Fruit fly (Drosophila melanogaster) whole organism, embryonic: Measurements from ENCODE around the gene CG33687.
A peak's percentile ranks its signal among the peaks of the same experiment; 100 is the strongest.

Experiments
- Antp ChIP-seq: fragments of 200-800 bp; sonication (Bioruptor generic); optimal IDR thresholded peaks from 3 replicates; lab custom pipeline; 2016; ENCODE audit warnings: missing biosample characterization, missing genetic modification characterization
- Atf3 ChIP-seq: fragments of 200-800 bp; sonication (Bioruptor generic); optimal IDR thresholded peaks from 3 replicates; lab custom pipeline; 2016; ENCODE audit warnings: missing biosample characterization, missing genetic modification characterization
- CG11398 ChIP-seq: fragments of 200-800 bp; sonication (Bioruptor generic); optimal IDR thresholded peaks from 2 replicates; lab custom pipeline; 2016; ENCODE audit warnings: missing biosample characterization, missing genetic modification characterization
- CG11695 ChIP-seq: fragments of 200-800 bp; sonication (Bioruptor generic); IDR thresholded peaks from 3 replicates; pipeline ENCODE4 v1.3.6; 2022; ENCODE audit warnings: missing biosample characterization, missing genetic modification characterization
- CG15011 ChIP-seq: fragments of 200-800 bp; sonication (Bioruptor generic); optimal IDR thresholded peaks from 3 replicates; lab custom pipeline; 2018; ENCODE audit warnings: missing biosample characterization, mild to moderate bottlenecking, missing genetic modification characterization
- CG15269 ChIP-seq: fragments of 200-800 bp; sonication (Bioruptor generic); optimal IDR thresholded peaks from 2 replicates; lab custom pipeline; 2018; ENCODE audit warnings: missing biosample characterization, mild to moderate bottlenecking, missing genetic modification characterization, moderate library complexity
- CG2678 ChIP-seq: fragments of 200-800 bp; sonication (Bioruptor generic); optimal IDR thresholded peaks from 3 replicates; lab custom pipeline; 2019; ENCODE audit warnings: missing biosample characterization, mild to moderate bottlenecking, missing genetic modification characterization, moderate library complexity
- CG31224 ChIP-seq: fragments of 200-800 bp; sonication (Bioruptor generic); IDR thresholded peaks from 2 replicates; pipeline ENCODE4 v1.3.6; 2022; ENCODE audit warnings: missing biosample characterization, missing genetic modification characterization
- CG32532 ChIP-seq: fragments of 200-800 bp; sonication (Bioruptor generic); IDR thresholded peaks from 2 replicates; pipeline ENCODE4 v1.3.6; 2022; ENCODE audit warnings: missing biosample characterization, missing genetic modification characterization
- CG3281 ChIP-seq: fragments of 200-800 bp; sonication (Bioruptor generic); optimal IDR thresholded peaks from 3 replicates; lab custom pipeline; 2017; ENCODE audit warnings: missing biosample characterization, mild to moderate bottlenecking, missing genetic modification characterization
- CG33213 ChIP-seq: fragments of 200-800 bp; sonication (Bioruptor generic); optimal IDR thresholded peaks from 3 replicates; lab custom pipeline; 2016; ENCODE audit warnings: missing biosample characterization, missing genetic modification characterization
- CG4730 ChIP-seq: fragments of 200-800 bp; sonication (Bioruptor generic); IDR thresholded peaks from 2 replicates; pipeline ENCODE4 v1.3.6; 2022; ENCODE audit warnings: missing biosample characterization, missing genetic modification characterization
- CG6813 ChIP-seq: fragments of 200-800 bp; sonication (Bioruptor generic); optimal IDR thresholded peaks from 2 replicates; lab custom pipeline; 2017; ENCODE audit warnings: missing biosample characterization, missing genetic modification characterization, mild to moderate bottlenecking, moderate library complexity, missing genetic modification reagents
- CG7271 ChIP-seq: fragments of 200-800 bp; sonication (Bioruptor generic); optimal IDR thresholded peaks from 2 replicates; lab custom pipeline; 2018; ENCODE audit warnings: missing biosample characterization, mild to moderate bottlenecking, missing genetic modification characterization, moderate library complexity
- CG7839 ChIP-seq: fragments of 200-800 bp; sonication (Bioruptor generic); optimal IDR thresholded peaks from 3 replicates; lab custom pipeline; 2018; ENCODE audit warnings: missing biosample characterization, mild to moderate bottlenecking, missing genetic modification characterization, moderate library complexity
- H15 ChIP-seq: fragments of 200-800 bp; sonication (Bioruptor generic); IDR thresholded peaks from 3 replicates; pipeline ENCODE4 v1.3.6; 2022; ENCODE audit warnings: missing biosample characterization, missing genetic modification characterization
- Hr3 ChIP-seq: fragments of 200-800 bp; sonication (Bioruptor generic); optimal IDR thresholded peaks from 3 replicates; lab custom pipeline; 2016; ENCODE audit warnings: missing biosample characterization, missing genetic modification characterization
- Lhr ChIP-seq: fragments of 200-800 bp; sonication (Bioruptor generic); optimal IDR thresholded peaks from 3 replicates; lab custom pipeline; 2017; ENCODE audit warnings: mild to moderate bottlenecking, missing biosample characterization, missing genetic modification reagents, missing genetic modification characterization
- Myb ChIP-seq: fragments of 200-800 bp; sonication (Bioruptor generic); optimal IDR thresholded peaks from 2 replicates; lab custom pipeline; 2016; ENCODE audit warnings: missing biosample characterization, missing genetic modification characterization
- Nf-YA ChIP-seq: fragments of 200-800 bp; sonication (Bioruptor generic); IDR thresholded peaks from 2 replicates; pipeline ENCODE4 v1.3.6; 2022; ENCODE audit warnings: missing biosample characterization, missing genetic modification characterization
- PHDP ChIP-seq: fragments of 200-800 bp; sonication (Bioruptor generic); optimal IDR thresholded peaks from 3 replicates; lab custom pipeline; 2018; ENCODE audit warnings: missing biosample characterization, mild to moderate bottlenecking, missing genetic modification characterization, moderate library complexity
- Poxn ChIP-seq: fragments of 200-800 bp; sonication (Bioruptor generic); IDR thresholded peaks from 2 replicates; pipeline ENCODE4 v1.3.6; 2022; ENCODE audit warnings: missing biosample characterization, missing genetic modification characterization
- Sry-β ChIP-seq: fragments of 200-800 bp; sonication (Bioruptor generic); optimal IDR thresholded peaks from 2 replicates; lab custom pipeline; 2018; ENCODE audit warnings: missing biosample characterization, mild to moderate bottlenecking, missing genetic modification characterization, moderate library complexity
- Usf ChIP-seq: fragments of 200-800 bp; sonication (Bioruptor generic); optimal IDR thresholded peaks from 2 replicates; lab custom pipeline; 2017; ENCODE audit warnings: missing genotype, missing biosample characterization, missing genetic modification characterization
- Vsx1 ChIP-seq: fragments of 200-800 bp; sonication (Bioruptor generic); optimal IDR thresholded peaks from 2 replicates; lab custom pipeline; 2017; ENCODE audit warnings: missing biosample characterization, mild to moderate bottlenecking, missing genetic modification characterization, missing genetic modification reagents
- Xbp1 ChIP-seq: fragments of 200-800 bp; sonication (Bioruptor generic); optimal IDR thresholded peaks from 3 replicates; lab custom pipeline; 2016; ENCODE audit warnings: missing biosample characterization, mild to moderate bottlenecking, missing genetic modification characterization
- ac ChIP-seq: fragments of 200-800 bp; sonication (Bioruptor generic); optimal IDR thresholded peaks from 3 replicates; lab custom pipeline; 2017; ENCODE audit warnings: missing biosample characterization, mild to moderate bottlenecking, missing genetic modification characterization
- al ChIP-seq: fragments of 200-800 bp; sonication (Bioruptor generic); IDR thresholded peaks from 2 replicates; pipeline ENCODE4 v1.3.6; 2022; ENCODE audit warnings: missing biosample characterization, missing genetic modification characterization
- aop ChIP-seq: fragments of 200-800 bp; sonication (Bioruptor generic); IDR thresholded peaks from 2 replicates; pipeline ENCODE4 v1.3.6; 2022; ENCODE audit warnings: missing biosample characterization, missing genetic modification characterization
- cato ChIP-seq: fragments of 200-800 bp; sonication (Bioruptor generic); optimal IDR thresholded peaks from 2 replicates; lab custom pipeline; 2016; ENCODE audit warnings: missing biosample characterization, missing genetic modification characterization, borderline replicate concordance
- dysf ChIP-seq: fragments of 200-800 bp; sonication (Bioruptor generic); IDR thresholded peaks from 3 replicates; pipeline ENCODE4 v1.3.6; 2022; ENCODE audit warnings: missing biosample characterization, missing genetic modification characterization
- esg ChIP-seq: fragments of 200-800 bp; sonication (Bioruptor generic); conservative IDR thresholded peaks from 2 replicates; pipeline ENCODE4 v1.3.6; 2022; ENCODE audit warnings: missing biosample characterization, missing genetic modification characterization
- fd64A ChIP-seq: fragments of 200-800 bp; sonication (Bioruptor generic); optimal IDR thresholded peaks from 3 replicates; lab custom pipeline; 2018; ENCODE audit warnings: missing biosample characterization, mild to moderate bottlenecking, missing genetic modification characterization
- fu2 ChIP-seq: fragments of 200-800 bp; sonication (Bioruptor generic); optimal IDR thresholded peaks from 2 replicates; lab custom pipeline; 2016; ENCODE audit warnings: missing biosample characterization, missing genetic modification characterization
- gem ChIP-seq: fragments of 200-800 bp; sonication (Bioruptor generic); optimal IDR thresholded peaks from 2 replicates; lab custom pipeline; 2019; ENCODE audit warnings: missing biosample characterization, mild to moderate bottlenecking, missing genetic modification characterization, moderate library complexity
- hb ChIP-seq: fragments of 200-800 bp; sonication (Bioruptor generic); IDR thresholded peaks from 3 replicates; pipeline ENCODE4 v1.3.6; 2022; ENCODE audit warnings: missing biosample characterization, missing genetic modification characterization; ENCODE audit not compliant: partially characterized antibody
- lab ChIP-seq: fragments of 200-800 bp; sonication (Bioruptor generic); optimal IDR thresholded peaks from 3 replicates; lab custom pipeline; 2017; ENCODE audit warnings: missing biosample characterization, missing genetic modification characterization, mild to moderate bottlenecking, moderate library complexity, missing genetic modification reagents
- lola ChIP-seq, 3 experiments: fragments of >200 bp in 2 of 3; fragments of 200-800 bp in 1 of 3; sonication (Bioruptor generic) in 1 of 3; optimal IDR thresholded peaks; 2 replicates each; lab custom pipeline; 2017 to 2019; ENCODE audit warnings: missing biosample characterization in 3 of 3, missing genetic modification characterization in 3 of 3, mild to moderate bottlenecking in 1 of 3, moderate library complexity in 1 of 3
- mld ChIP-seq: fragments of 200-800 bp; sonication (Bioruptor generic); IDR thresholded peaks from 3 replicates; pipeline ENCODE4 v1.3.6; 2022; ENCODE audit warnings: missing biosample characterization, missing genetic modification characterization; ENCODE audit not compliant: partially characterized antibody
- run ChIP-seq: fragments of 200-800 bp; sonication (Bioruptor generic); optimal IDR thresholded peaks from 3 replicates; lab custom pipeline; 2018; ENCODE audit warnings: missing biosample characterization, mild to moderate bottlenecking, missing genetic modification characterization
- salm ChIP-seq: fragments of 200-800 bp; sonication (Bioruptor generic); optimal IDR thresholded peaks from 2 replicates; lab custom pipeline; 2018; ENCODE audit warnings: missing biosample characterization, mild to moderate bottlenecking, missing genetic modification characterization
- seq ChIP-seq: fragments of 200-800 bp; sonication (Bioruptor generic); IDR thresholded peaks from 2 replicates; pipeline ENCODE4 v1.3.6; 2022; ENCODE audit warnings: missing biosample characterization, missing genetic modification characterization
- sqz ChIP-seq: fragments of 200-800 bp; sonication (Bioruptor generic); optimal IDR thresholded peaks from 3 replicates; lab custom pipeline; 2018; ENCODE audit warnings: missing biosample characterization, mild to moderate bottlenecking, missing genetic modification characterization
- ssp ChIP-seq: fragments of 200-800 bp; sonication (Bioruptor generic); IDR thresholded peaks from 2 replicates; pipeline ENCODE4 v1.3.6; 2022; ENCODE audit warnings: missing biosample characterization, missing genetic modification characterization
- zen ChIP-seq: fragments of 200-800 bp; sonication (Bioruptor generic); optimal IDR thresholded peaks from 3 replicates; lab custom pipeline; 2018; ENCODE audit warnings: missing biosample characterization, mild to moderate bottlenecking, missing genetic modification characterization, moderate library complexity
- zen2 ChIP-seq: fragments of 200-800 bp; sonication (Bioruptor generic); IDR thresholded peaks from 3 replicates; pipeline ENCODE4 v1.3.6; 2022; ENCODE audit warnings: missing biosample characterization, missing genetic modification characterization; ENCODE audit not compliant: partially characterized antibody
- zf30C ChIP-seq: fragments of 200-800 bp; sonication (Bioruptor generic); optimal IDR thresholded peaks from 3 replicates; lab custom pipeline; 2018; ENCODE audit warnings: missing biosample characterization, mild to moderate bottlenecking, missing genetic modification characterization
- zfh2 ChIP-seq: fragments of 200-800 bp; sonication (Bioruptor generic); optimal IDR thresholded peaks from 2 replicates; lab custom pipeline; 2016; ENCODE audit warnings: missing biosample characterization, missing genetic modification characterization

The CG33687 gene

dm6 chr3L:16149418-16150160 is 48.1 kb upstream of the CG33687 start (continued):
- TF ChIP-seq PHDP (tag; lab: Kevin White, UChicago) (peak; percentile 17), zen2 (GFP tag; lab: Robert Waterston, UW) (no peak), fd64A (no peak), Sry-β (GFP tag; lab: Kevin White, UChicago) (no peak), zfh2 (no peak), Atf3 (no peak), seq (GFP tag; lab: Robert Waterston, UW) (0 out of 2 replicates have a peak, but pooled peaks have one; percentile 26), cato (GFP tag; lab: Kevin White, UChicago) (no peak), Myb (GFP tag; lab: Kevin White, UChicago) (no peak), CG11398 (GFP tag; lab: Kevin White, UChicago) (no peak), Hr3 (GFP tag; lab: Kevin White, UChicago) (no peak), CG32532 (GFP tag; lab: Robert Waterston, UW) (peak; percentile 37), ssp (GFP tag; lab: Robert Waterston, UW) (no peak), mld (GFP tag; lab: Robert Waterston, UW) (no peak), CG7839 (tag; lab: Kevin White, UChicago) (peak; percentile 70), ac (GFP tag; lab: Kevin White, UChicago) (no peak), hb (GFP tag; lab: Robert Waterston, UW) (no peak), CG2678 (tag; lab: Kevin White, UChicago) (peak; percentile 47), CG31224 (GFP tag; lab: Robert Waterston, UW) (peak; percentile 37; the same call in 1 of the 2 replicates), Antp (GFP tag; lab: Kevin White, UChicago) (peak; percentile 17), CG7271 (tag; lab: Kevin White, UChicago) (no peak), lola (GFP tag; optimal IDR thresholded peaks at IDR 0.05; lab: Kevin White, UChicago) (no peak), CG6813 (GFP tag; lab: Kevin White, UChicago) (no peak), CG3281 (GFP tag; lab: Kevin White, UChicago) (peak; percentile 8), esg (GFP tag; lab: Robert Waterston, UW) (no peak), Nf-YA (no peak), zf30C (GFP tag; lab: Kevin White, UChicago) (no peak), gem (tag; lab: Kevin White, UChicago) (peak; percentile 57), Xbp1 (GFP tag; lab: Kevin White, UChicago) (peak; percentile 6), run (tag; lab: Kevin White, UChicago) (no peak), dysf (GFP tag; lab: Robert Waterston, UW) (peak; percentile 52; the same call in 2 of the 3 replicates), aop (GFP tag; lab: Robert Waterston, UW) (no peak), H15 (no peak), CG15269 (tag; lab: Kevin White, UChicago) (peak; percentile 63), salm (tag; lab: Kevin White, UChicago) (no peak), Vsx1 (GFP tag; lab: Kevin White, UChicago) (no peak), CG33213 (GFP tag; lab: Kevin White, UChicago) (no peak), sqz (GFP tag; lab: Kevin White, UChicago) (peak; percentile 47), CG15011 (peak; percentile 22), fu2 (GFP tag; lab: Kevin White, UChicago) (peak; percentile 32), zen (tag; lab: Kevin White, UChicago) (no peak), lab (GFP tag; lab: Kevin White, UChicago) (peak; percentile 63), Usf (no peak), al (GFP tag; lab: Robert Waterston, UW) (no peak), Poxn (GFP tag; lab: Robert Waterston, UW) (no peak), Lhr (GFP tag; lab: Kevin White, UChicago) (no peak), CG4730 (GFP tag; lab: Robert Waterston, UW) (0 out of 2 replicates have a peak, but pooled peaks have one; percentile 14), CG11695 (peak; percentile 24; the same call in 1 of the 3 replicates)
